Worm (Caenorhabditis elegans) whole organism, early embryonic: Measurements from ENCODE around the gene srab-4.

Experiments used
- F13C5.2 ChIP-seq: sonication (generic microtip); optimal IDR thresholded peaks from 2 replicates; lab custom pipeline; 2017; ENCODE audit warnings: mild to moderate bottlenecking, missing genetic modification characterization, inconsistent platforms, missing compliant biosample characterization
- aly-1 ChIP-seq: sonication (generic microtip); optimal IDR thresholded peaks from 2 replicates; lab custom pipeline; 2016; ENCODE audit warnings: missing genetic modification characterization, missing compliant biosample characterization
- ama-1 ChIP-seq: fragments of 150-350 bp; optimal IDR thresholded peaks from 2 replicates; lab custom pipeline; 2014
- ceh-13 ChIP-seq: fragments of 200-800 bp; sonication (Bioruptor generic); optimal IDR thresholded peaks from 2 replicates; lab custom pipeline; 2018; ENCODE audit warnings: mild to moderate bottlenecking, missing genetic modification characterization, missing compliant biosample characterization
- ceh-36 ChIP-seq: sonication (generic microtip); optimal IDR thresholded peaks from 2 replicates; lab custom pipeline; 2016; ENCODE audit warnings: missing genetic modification characterization, inconsistent platforms, missing compliant biosample characterization
- hmbx-1 ChIP-seq: sonication (generic microtip); optimal IDR thresholded peaks from 2 replicates; lab custom pipeline; 2016; ENCODE audit warnings: mild to moderate bottlenecking, missing genetic modification characterization, missing compliant biosample characterization
- hmg-4 ChIP-seq: fragments of 200-800 bp; sonication (Bioruptor generic); optimal IDR thresholded peaks from 2 replicates; lab custom pipeline; 2018; ENCODE audit warnings: mild to moderate bottlenecking, missing genetic modification characterization, missing compliant biosample characterization
- scrt-1 ChIP-seq: fragments of 200-800 bp; sonication (Bioruptor generic); IDR thresholded peaks from 2 replicates; pipeline ENCODE4 v1.3.6; 2022; ENCODE audit warnings: missing genetic modification characterization, missing compliant biosample characterization
- sea-1 ChIP-seq: fragments of 200-800 bp; sonication (Bioruptor generic); conservative IDR thresholded peaks from 2 replicates; pipeline ENCODE4 v1.3.6; 2022; ENCODE audit warnings: missing genetic modification characterization, missing compliant biosample characterization
- tra-4 ChIP-seq: sonication (generic microtip); optimal IDR thresholded peaks from 2 replicates; lab custom pipeline; 2017; ENCODE audit warnings: missing genetic modification characterization, missing compliant biosample characterization

- TF ChIP-seq ama-1 (lab: Kevin White, UChicago): no peak
- TF ChIP-seq sea-1 (GFP tag; lab: Robert Waterston, UW): no peak
- no peak for TF ChIP-seq ceh-36
- no peak for TF ChIP-seq scrt-1 (GFP tag; lab: Robert Waterston, UW)
- TF ChIP-seq hmbx-1 (tag; lab: Kevin White, UChicago): no peak
- TF ChIP-seq tra-4 (tag; lab: Kevin White, UChicago): no peak
- TF ChIP-seq hmg-4 (GFP tag; lab: Kevin White, UChicago): no peak
- TF ChIP-seq ceh-13 (GFP tag; lab: Kevin White, UChicago): no peak
- TF ChIP-seq aly-1 (tag; lab: Kevin White, UChicago): no peak
- no peak for TF ChIP-seq F13C5.2 (tag; lab: Kevin White, UChicago)
Measured at ce11 chrV:6991771-6992170, 12.2 kb upstream of the srab-4 start, which contains the start of gene nhr-162.
